Worm (Caenorhabditis elegans): ENCODE results near the gene Y82E9BR.5.

ce11 chrIII:1416571-1416970, 32.4 kb downstream of the Y82E9BR.5 start:
- no peak for TF ChIP-seq Y67H2A.10 (GFP tag; conservative IDR thresholded peaks at IDR 0.05)
- TF ChIP-seq pha-4 (tag; optimal IDR thresholded peaks at IDR 0.05): no peak
- no peak for TF ChIP-seq unc-62 (GFP tag; optimal IDR thresholded peaks at IDR 0.05)
- TF ChIP-seq bed-2 (GFP tag; IDR thresholded peaks at IDR 0.05): no peak
- no peak for TF ChIP-seq lsl-1 (GFP tag; optimal IDR thresholded peaks at IDR 0.05)

All from whole organism, young adult.